Worm (Caenorhabditis elegans) whole organism, mixed stage, embryonic: Measurements from ENCODE around the gene Y6E2A.7.
"Not testable (repeated sequence)": the region's sequence is repeated elsewhere in the genome, so short reads cannot be mapped to it uniquely, and the experiment has no call there.

Source experiments
- blmp-1 ChIP-seq: fragments of 150-350 bp; optimal IDR thresholded peaks from 2 replicates; lab custom pipeline; 2014; ENCODE audit warnings: missing biosample characterization, missing genetic modification characterization
- lin-13 ChIP-seq: fragments of 150-350 bp; optimal IDR thresholded peaks from 2 replicates; lab custom pipeline; 2014; ENCODE audit warnings: missing biosample characterization, missing genetic modification characterization
- lsy-2 ChIP-seq: fragments of 150-350 bp; optimal IDR thresholded peaks from 2 replicates; lab custom pipeline; 2014; ENCODE audit warnings: missing biosample characterization, missing genetic modification characterization

DNA sequence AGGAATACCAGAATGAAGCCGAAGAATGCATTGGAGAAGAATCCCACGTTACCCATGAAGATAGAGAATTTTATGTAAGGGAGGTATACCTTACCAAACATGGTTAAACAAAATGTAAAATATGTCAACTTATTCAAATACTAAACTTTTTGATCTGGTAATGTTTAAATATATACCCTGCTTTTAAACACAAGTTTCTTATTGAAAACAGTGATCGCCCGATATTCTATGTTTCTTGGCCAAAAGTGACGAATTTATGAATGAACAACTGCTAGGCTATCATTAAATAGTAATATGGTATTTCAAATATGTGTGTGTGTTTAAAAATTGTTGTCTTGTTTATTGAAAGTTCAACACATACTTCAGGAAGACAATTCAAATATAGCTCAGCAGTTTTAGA is 28.7 kb downstream of the Y6E2A.7 start, which contains the start of gene T23D5.8:
- not testable (repeated sequence) for TF ChIP-seq blmp-1; lsy-2; lin-13 (tag; lab: Kevin White, UChicago)
